Fruit fly (Drosophila melanogaster) whole organism, prepupa: Measurements from ENCODE around the gene CG6340.

Experiments used
- Blimp-1 ChIP-seq: fragments of 200-800 bp; sonication (Bioruptor generic); optimal IDR thresholded peaks from 3 replicates; lab custom pipeline; 2017; ENCODE audit warnings: missing biosample characterization, missing genetic modification characterization, mild to moderate bottlenecking, moderate library complexity, missing genetic modification reagents
- CG32006 ChIP-seq: fragments of 200-800 bp; sonication (Bioruptor generic); optimal IDR thresholded peaks from 3 replicates; lab custom pipeline; 2017; ENCODE audit warnings: missing biosample characterization, mild to moderate bottlenecking, missing genetic modification characterization
- CG6276 ChIP-seq: fragments of 200-800 bp; sonication (Bioruptor generic); optimal IDR thresholded peaks from 2 replicates; lab custom pipeline; 2017; ENCODE audit warnings: missing biosample characterization, mild to moderate bottlenecking, missing genetic modification characterization
- CG9139 ChIP-seq: fragments of 200-800 bp; sonication (Bioruptor generic); optimal IDR thresholded peaks from 3 replicates; lab custom pipeline; 2017; ENCODE audit warnings: missing biosample characterization, mild to moderate bottlenecking, missing genetic modification characterization
- Eip78C ChIP-seq: fragments of 200-800 bp; sonication (Bioruptor generic); peaks from one replicate; lab custom pipeline; 2016; ENCODE audit warnings: missing biosample characterization, missing genetic modification characterization
- Ets21C ChIP-seq: fragments of 200-800 bp; sonication (Bioruptor generic); optimal IDR thresholded peaks from 3 replicates; lab custom pipeline; 2016; ENCODE audit warnings: missing biosample characterization, missing genetic modification characterization
- Lpt ChIP-seq: fragments of 200-800 bp; sonication (Bioruptor generic); optimal IDR thresholded peaks from 3 replicates; lab custom pipeline; 2016; ENCODE audit warnings: missing biosample characterization, missing genetic modification characterization
- OdsH ChIP-seq: fragments of 200-800 bp; sonication (Bioruptor generic); optimal IDR thresholded peaks from 3 replicates; lab custom pipeline; 2016; ENCODE audit warnings: missing biosample characterization, missing genetic modification characterization
- Smox ChIP-seq: fragments of 200-800 bp; sonication (Bioruptor generic); optimal IDR thresholded peaks from 3 replicates; lab custom pipeline; 2016; ENCODE audit warnings: missing biosample characterization, missing genetic modification characterization
- lz ChIP-seq: fragments of 200-800 bp; sonication (Bioruptor generic); optimal IDR thresholded peaks from 3 replicates; lab custom pipeline; 2016; ENCODE audit warnings: missing biosample characterization, missing genetic modification characterization
- spab ChIP-seq: fragments of 200-800 bp; sonication (Bioruptor generic); optimal IDR thresholded peaks from 2 replicates; lab custom pipeline; 2017; ENCODE audit warnings: missing biosample characterization, mild to moderate bottlenecking, missing genetic modification characterization, missing genetic modification reagents
- ss ChIP-seq, 2 experiments: fragments of 200-800 bp; sonication (Bioruptor generic); optimal IDR thresholded peaks; 2 replicates in 1 of 2; 3 replicates in 1 of 2; lab custom pipeline; 2017 to 2018; ENCODE audit warnings: mild to moderate bottlenecking in 2 of 2, missing biosample characterization in 2 of 2, missing genetic modification characterization in 2 of 2, moderate library complexity in 1 of 2
- vri ChIP-seq: fragments of 200-800 bp; sonication (Bioruptor generic); optimal IDR thresholded peaks from 3 replicates; lab custom pipeline; 2016; ENCODE audit warnings: missing biosample characterization, mild to moderate bottlenecking, missing genetic modification characterization

DNA sequence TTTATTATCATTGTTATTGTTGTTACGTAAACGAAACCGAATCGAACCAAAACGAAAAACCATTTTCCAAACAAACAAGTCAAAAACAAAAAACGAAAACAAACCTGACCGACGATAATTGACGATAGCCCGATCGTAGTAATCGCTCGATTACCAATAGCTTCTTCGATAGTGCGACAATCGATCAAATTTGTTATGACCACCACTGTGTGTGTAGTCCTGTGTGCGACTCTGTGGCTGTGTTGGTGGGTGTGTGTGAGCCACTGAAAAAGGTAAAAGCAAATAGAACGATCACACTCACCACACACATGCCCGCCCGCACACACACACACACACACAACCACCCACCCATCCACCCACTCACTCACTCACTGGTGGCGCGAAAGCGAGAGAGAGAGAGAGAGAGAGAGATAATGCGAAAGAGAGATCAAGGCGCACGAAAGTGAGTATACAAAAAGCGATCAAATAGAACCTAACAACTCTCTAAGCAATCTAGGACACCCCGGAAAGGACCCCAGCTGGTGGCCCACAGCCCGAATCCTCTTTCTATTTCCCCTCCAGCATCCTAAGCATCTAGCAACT is 2.4 kb downstream of the CG6340 start:
- TF ChIP-seq CG6276 (GFP tag; lab: Kevin White, UChicago) (no peak), Lpt (no peak), OdsH (GFP tag; lab: Kevin White, UChicago) (no peak), ss (GFP tag; optimal IDR thresholded peaks at IDR 0.05; lab: Kevin White, UChicago) (no peak), CG32006 (GFP tag; lab: Kevin White, UChicago) (no peak), spab (GFP tag; lab: Kevin White, UChicago) (no peak), Smox (GFP tag; lab: Kevin White, UChicago) (no peak), vri (GFP tag; lab: Kevin White, UChicago) (no peak), lz (GFP tag; lab: Kevin White, UChicago) (no peak), CG9139 (GFP tag; lab: Kevin White, UChicago) (no peak), Eip78C (GFP tag; lab: Kevin White, UChicago) (peak; percentile 11), Blimp-1 (GFP tag; lab: Kevin White, UChicago) (no peak), Ets21C (GFP tag; lab: Kevin White, UChicago) (no peak)
